Fruit fly (Drosophila melanogaster): ENCODE results near the gene Fancd2.
A peak's percentile ranks its signal among the peaks of the same experiment; 100 is the strongest.

The Fancd2 gene

DNA sequence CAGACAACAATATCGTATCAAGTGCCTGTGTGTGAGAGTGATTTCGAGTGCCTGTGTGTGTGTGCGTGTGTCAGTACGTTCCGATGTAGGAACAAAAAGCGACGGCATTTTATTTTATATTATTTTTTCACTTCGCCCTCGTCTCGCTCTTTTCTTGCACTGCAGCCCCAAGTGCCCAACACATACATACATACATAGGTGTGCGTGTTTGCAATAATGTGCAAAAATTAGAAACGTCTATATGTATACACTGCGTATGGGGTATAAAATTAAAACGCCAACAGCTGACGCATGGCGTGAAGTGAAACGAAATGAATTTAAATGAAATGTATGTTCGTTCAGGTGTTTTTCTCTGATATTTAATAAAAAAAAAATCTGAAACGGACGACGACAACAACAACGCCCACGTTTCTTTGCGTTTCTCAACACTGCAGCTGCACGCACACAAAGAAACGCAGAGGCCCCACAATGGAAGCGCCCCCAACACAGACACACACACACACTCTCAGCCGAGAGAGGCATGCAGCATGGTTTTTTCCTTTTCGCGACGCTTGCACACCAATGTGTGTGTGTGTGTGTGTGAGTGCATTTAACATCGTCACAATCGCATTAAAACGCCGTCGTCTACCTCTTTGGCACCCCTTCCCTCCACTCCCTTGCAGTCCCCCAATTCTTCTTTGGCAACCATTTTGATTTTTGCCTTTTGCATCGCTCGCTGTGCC lies 32.1 kb downstream of the Fancd2 start:
- TF ChIP-seq fd96Ca (GFP tag; IDR thresholded peaks at IDR 0.05) (peak; percentile 77; the same call in 2 of the 3 replicates), CG32121 (GFP tag; IDR thresholded peaks at IDR 0.05) (peak; percentile 69), CG14655 (GFP tag; optimal IDR thresholded peaks at IDR 0.05) (peak; percentile 65), CG13204 (GFP tag; optimal IDR thresholded peaks at IDR 0.05) (peak; percentile 61), gl (tag; optimal IDR thresholded peaks at IDR 0.05) (peak; percentile 28), CG12605 (GFP tag; IDR thresholded peaks at IDR 0.05) (peak; percentile 59), CG9948 (tag; optimal IDR thresholded peaks at IDR 0.05) (peak; percentile 39), rn (GFP tag; IDR thresholded peaks at IDR 0.05) (no peak), Pif1A (GFP tag; optimal IDR thresholded peaks at IDR 0.05) (peak; percentile 69), EcR (GFP tag; optimal IDR thresholded peaks at IDR 0.05) (no peak), CG8301 (tag; optimal IDR thresholded peaks at IDR 0.05) (peak; percentile 51), CG34367 (tag; optimal IDR thresholded peaks at IDR 0.05) (peak; percentile 21), CG10348 (GFP tag; IDR thresholded peaks at IDR 0.05) (0 out of 2 replicates have a peak, but pooled peaks have one; percentile 10), CG4496 (GFP tag; IDR thresholded peaks at IDR 0.05) (peak; percentile 36; the same call in 2 of the 3 replicates), Snoo (tag; optimal IDR thresholded peaks at IDR 0.05) (peak; percentile 10), Ets98B (GFP tag; IDR thresholded peaks at IDR 0.05) (peak; percentile 63), CG17806 (tag; optimal IDR thresholded peaks at IDR 0.05) (peak; percentile 34), CG8159 (tag; optimal IDR thresholded peaks at IDR 0.05) (peak; percentile 54), CG15710 (tag; optimal IDR thresholded peaks at IDR 0.05) (peak; percentile 42), D1 (tag; optimal IDR thresholded peaks at IDR 0.05) (peak; percentile 15), Pif1B (GFP tag; optimal IDR thresholded peaks at IDR 0.05) (peak; percentile 63)

DNA sequence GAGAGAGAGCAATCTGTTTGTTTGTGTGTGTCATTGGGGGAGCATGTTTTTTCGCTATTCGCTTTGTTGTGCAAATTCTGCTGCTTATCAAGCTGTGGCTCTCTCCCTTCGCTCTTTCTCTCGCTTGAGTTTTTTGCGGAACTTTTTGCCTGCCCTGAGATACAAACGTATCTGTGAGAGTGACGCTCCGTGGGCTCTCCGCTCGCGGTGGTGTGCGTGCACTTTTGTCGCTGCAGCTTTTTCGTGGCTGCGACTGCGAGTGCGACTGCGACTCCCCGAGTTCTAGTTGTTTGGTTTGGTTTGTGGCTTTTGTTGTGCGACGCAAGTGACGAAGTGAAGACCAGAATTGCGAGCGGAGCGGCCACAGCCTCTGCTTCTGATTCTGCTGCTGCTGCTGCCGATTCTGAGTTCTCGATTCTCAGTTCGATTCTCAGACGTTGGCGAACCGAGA lies 33.3 kb downstream of the Fancd2 start:
- peak; percentile 96 for TF ChIP-seq Ets98B (GFP tag; IDR thresholded peaks at IDR 0.05)
- peak; percentile 60 for TF ChIP-seq Pif1B (GFP tag; optimal IDR thresholded peaks at IDR 0.05)
- TF ChIP-seq CG32121 (GFP tag; IDR thresholded peaks at IDR 0.05): peak; percentile 93
- peak; percentile 85 for TF ChIP-seq CG12605 (GFP tag; IDR thresholded peaks at IDR 0.05)
- peak; percentile 82 for TF ChIP-seq CG13204 (GFP tag; optimal IDR thresholded peaks at IDR 0.05)
- TF ChIP-seq Pif1A (GFP tag; optimal IDR thresholded peaks at IDR 0.05): no peak
- TF ChIP-seq CG34367 (tag; optimal IDR thresholded peaks at IDR 0.05): no peak
- peak; percentile 31 for TF ChIP-seq Snoo (tag; optimal IDR thresholded peaks at IDR 0.05)
- TF ChIP-seq fd96Ca (GFP tag; IDR thresholded peaks at IDR 0.05): peak; percentile 95
- TF ChIP-seq EcR (GFP tag; optimal IDR thresholded peaks at IDR 0.05): peak; percentile 18
- peak; percentile 86 for TF ChIP-seq CG4496 (GFP tag; IDR thresholded peaks at IDR 0.05)

DNA sequence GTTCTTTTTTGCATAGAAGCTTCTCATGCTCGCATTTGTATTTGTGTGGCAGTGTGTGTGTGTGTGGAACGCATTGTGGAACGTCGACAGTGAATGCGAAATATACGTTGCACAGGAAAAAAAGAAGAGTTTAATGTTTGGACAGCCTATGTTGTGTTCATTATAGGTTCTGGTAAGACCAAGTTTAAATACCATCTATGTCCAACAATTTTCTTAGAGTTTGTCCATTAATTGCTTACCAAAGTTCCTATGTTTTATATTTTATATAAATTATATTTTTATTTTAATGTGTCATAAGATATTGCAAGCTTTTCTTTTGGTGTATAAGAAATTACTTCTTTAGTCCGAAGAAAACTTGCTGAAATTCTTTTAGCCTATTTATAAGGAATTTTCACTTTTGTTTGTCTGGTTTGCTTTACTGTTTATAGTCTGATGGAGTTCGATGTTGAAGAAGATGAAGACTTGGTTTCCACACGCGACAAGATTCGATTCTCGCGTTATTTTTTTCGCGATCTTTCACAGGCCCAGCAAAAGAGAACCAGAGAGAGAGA lies 33.8 kb downstream of the Fancd2 start:
- TF ChIP-seq rn (GFP tag; IDR thresholded peaks at IDR 0.05) (peak; percentile 8; the same call in 1 of the 2 replicates), CG9948 (tag; optimal IDR thresholded peaks at IDR 0.05) (peak; percentile 97), CG14655 (GFP tag; optimal IDR thresholded peaks at IDR 0.05) (peak; percentile 96), CG12605 (GFP tag; IDR thresholded peaks at IDR 0.05) (peak; percentile 61), Pif1B (GFP tag; optimal IDR thresholded peaks at IDR 0.05) (peak; percentile 81), Snoo (tag; optimal IDR thresholded peaks at IDR 0.05) (peak; percentile 79), CG32121 (GFP tag; IDR thresholded peaks at IDR 0.05) (peak; percentile 65), D1 (tag; optimal IDR thresholded peaks at IDR 0.05) (peak; percentile 93), CG13204 (GFP tag; optimal IDR thresholded peaks at IDR 0.05) (peak; percentile 67), Pif1A (GFP tag; optimal IDR thresholded peaks at IDR 0.05) (peak; percentile 79), CG15710 (tag; optimal IDR thresholded peaks at IDR 0.05) (peak; percentile 94), CG8301 (tag; optimal IDR thresholded peaks at IDR 0.05) (peak; percentile 90), gl (tag; optimal IDR thresholded peaks at IDR 0.05) (peak; percentile 54), CG34367 (tag; optimal IDR thresholded peaks at IDR 0.05) (peak; percentile 88), EcR (GFP tag; optimal IDR thresholded peaks at IDR 0.05) (no peak), CG4496 (GFP tag; IDR thresholded peaks at IDR 0.05) (peak; percentile 81; the same call in 2 of the 3 replicates), Ets98B (GFP tag; IDR thresholded peaks at IDR 0.05) (peak; percentile 30; the same call in 1 of the 2 replicates), CG17806 (tag; optimal IDR thresholded peaks at IDR 0.05) (peak; percentile 96), CG8159 (tag; optimal IDR thresholded peaks at IDR 0.05) (peak; percentile 96), fd96Ca (GFP tag; IDR thresholded peaks at IDR 0.05) (0 out of 3 replicates have a peak, but pooled peaks have one; percentile 27), CG10348 (GFP tag; IDR thresholded peaks at IDR 0.05) (no peak)

DNA sequence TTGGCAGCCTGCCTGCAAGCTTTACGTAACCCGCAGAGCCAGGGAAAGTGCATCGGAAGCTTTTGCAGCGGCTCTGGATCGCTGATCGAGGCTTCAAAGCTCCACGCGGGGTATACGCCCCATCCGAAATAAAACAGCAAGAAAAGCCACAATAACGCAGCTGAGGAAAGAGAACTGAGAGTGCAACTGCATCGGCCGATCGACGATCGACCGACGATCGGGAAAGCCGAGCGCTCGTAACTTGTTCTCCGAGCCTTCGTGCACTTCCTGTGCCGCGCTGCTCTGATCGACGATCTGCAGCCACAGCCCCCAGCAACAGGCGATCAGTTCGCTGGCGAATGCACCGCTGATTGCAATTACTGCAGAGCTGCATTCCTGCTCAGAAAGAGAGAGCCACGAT lies 36.0 kb downstream of the Fancd2 start:
- TF ChIP-seq Ets98B (GFP tag; IDR thresholded peaks at IDR 0.05): peak; percentile 91
- TF ChIP-seq Snoo (tag; optimal IDR thresholded peaks at IDR 0.05): peak; percentile 48
- peak; percentile 91 for TF ChIP-seq CG4496 (GFP tag; IDR thresholded peaks at IDR 0.05)
- TF ChIP-seq CG10348 (GFP tag; IDR thresholded peaks at IDR 0.05): no peak
- peak; percentile 82 for TF ChIP-seq fd96Ca (GFP tag; IDR thresholded peaks at IDR 0.05)
- peak; percentile 77 for TF ChIP-seq gl (tag; optimal IDR thresholded peaks at IDR 0.05)
- peak; percentile 30 for TF ChIP-seq CG8301 (tag; optimal IDR thresholded peaks at IDR 0.05)
- peak; percentile 84 for TF ChIP-seq CG12605 (GFP tag; IDR thresholded peaks at IDR 0.05)
- TF ChIP-seq EcR (GFP tag; optimal IDR thresholded peaks at IDR 0.05): peak; percentile 84
- TF ChIP-seq Pif1A (GFP tag; optimal IDR thresholded peaks at IDR 0.05): peak; percentile 69
- TF ChIP-seq CG32121 (GFP tag; IDR thresholded peaks at IDR 0.05): peak; percentile 89
- 0 out of 2 replicates have a peak, but pooled peaks have one; percentile 8 for TF ChIP-seq rn (GFP tag; IDR thresholded peaks at IDR 0.05)
- TF ChIP-seq CG15710 (tag; optimal IDR thresholded peaks at IDR 0.05): peak; percentile 43
- peak; percentile 95 for TF ChIP-seq CG13204 (GFP tag; optimal IDR thresholded peaks at IDR 0.05)
- TF ChIP-seq Pif1B (GFP tag; optimal IDR thresholded peaks at IDR 0.05): peak; percentile 62
- TF ChIP-seq CG17806 (tag; optimal IDR thresholded peaks at IDR 0.05): peak; percentile 42
- TF ChIP-seq CG9948 (tag; optimal IDR thresholded peaks at IDR 0.05): no peak
- peak; percentile 36 for TF ChIP-seq CG14655 (GFP tag; optimal IDR thresholded peaks at IDR 0.05)
- peak; percentile 29 for TF ChIP-seq CG34367 (tag; optimal IDR thresholded peaks at IDR 0.05)
- TF ChIP-seq D1 (tag; optimal IDR thresholded peaks at IDR 0.05): no peak
- peak; percentile 35 for TF ChIP-seq CG8159 (tag; optimal IDR thresholded peaks at IDR 0.05)

Data from whole organism, pupa.